Worm (Caenorhabditis elegans): ENCODE results near the gene seip-1.

- TF ChIP-seq hmg-4 (GFP tag; optimal IDR thresholded peaks at IDR 0.05): no peak
- no peak for TF ChIP-seq F13C5.2 (tag; optimal IDR thresholded peaks at IDR 0.05)
- TF ChIP-seq B0310.2 (tag; optimal IDR thresholded peaks at IDR 0.05): no peak
- TF ChIP-seq ama-1 (optimal IDR thresholded peaks at IDR 0.05): no peak
- no peak for TF ChIP-seq ceh-13 (GFP tag; optimal IDR thresholded peaks at IDR 0.05)
- TF ChIP-seq tra-4 (tag; optimal IDR thresholded peaks at IDR 0.05): no peak
- TF ChIP-seq flt-1 (GFP tag; IDR thresholded peaks at IDR 0.05): no peak
- TF ChIP-seq aly-1 (tag; optimal IDR thresholded peaks at IDR 0.05): no peak
- TF ChIP-seq scrt-1 (GFP tag; IDR thresholded peaks at IDR 0.05): no peak
- no peak for TF ChIP-seq pes-1 (GFP tag; IDR thresholded peaks at IDR 0.05)
- TF ChIP-seq tbx-37 (GFP tag; conservative IDR thresholded peaks at IDR 0.05): no peak
- TF ChIP-seq sea-1 (GFP tag; conservative IDR thresholded peaks at IDR 0.05): no peak
- TF ChIP-seq tbx-11 (GFP tag; IDR thresholded peaks at IDR 0.05): no peak
These were observed 5.2 kb downstream of the seip-1 start, which contains the start of gene pgap-3 for ce11 chrV:6047818-6048217.

All from whole organism, early embryonic.